Fruit fly (Drosophila melanogaster) whole organism, embryonic: ENCODE data around the gene CG5882.

ENCODE experiments used
- Ada2b ChIP-seq: fragments of 200-800 bp; sonication (Bioruptor generic); IDR thresholded peaks from 2 replicates; pipeline ENCODE4 v1.3.6; 2022; ENCODE audit warnings: missing biosample characterization, missing genetic modification characterization
- Atf6 ChIP-seq: fragments of 200-800 bp; sonication (Bioruptor generic); IDR thresholded peaks from 2 replicates; pipeline ENCODE4 v1.3.6; 2022; ENCODE audit warnings: missing biosample characterization, missing genetic modification characterization
- Blimp-1 ChIP-seq: fragments of 200-800 bp; sonication (Bioruptor generic); optimal IDR thresholded peaks from 3 replicates; lab custom pipeline; 2018; ENCODE audit warnings: missing biosample characterization, missing genetic modification characterization, mild to moderate bottlenecking, moderate library complexity, missing genetic modification reagents
- CG10267 ChIP-seq: fragments of 200-800 bp; sonication (Bioruptor generic); optimal IDR thresholded peaks from 2 replicates; lab custom pipeline; 2018; ENCODE audit warnings: missing biosample characterization, mild to moderate bottlenecking, missing genetic modification characterization, moderate library complexity
- CG10274 ChIP-seq: fragments of 200-800 bp; sonication (Bioruptor generic); optimal IDR thresholded peaks from 3 replicates; lab custom pipeline; 2017; ENCODE audit warnings: missing biosample characterization, mild to moderate bottlenecking, missing genetic modification characterization
- CG13287 ChIP-seq: fragments of 200-800 bp; sonication (Bioruptor generic); IDR thresholded peaks from 2 replicates; pipeline ENCODE4 v1.3.6; 2022; ENCODE audit warnings: missing biosample characterization, missing genetic modification characterization; ENCODE audit not compliant: partially characterized antibody
- CG13624 ChIP-seq: fragments of 200-800 bp; sonication (Bioruptor generic); optimal IDR thresholded peaks from 2 replicates; lab custom pipeline; 2016; ENCODE audit warnings: missing biosample characterization, missing genetic modification characterization
- CG13894 ChIP-seq: fragments of 200-800 bp; sonication (Bioruptor generic); optimal IDR thresholded peaks from 3 replicates; lab custom pipeline; 2018; ENCODE audit warnings: missing biosample characterization, mild to moderate bottlenecking, missing genetic modification characterization, moderate library complexity
- CG14441 ChIP-seq: fragments of 200-800 bp; sonication (Bioruptor generic); IDR thresholded peaks from 2 replicates; pipeline ENCODE4 v1.3.6; 2022; ENCODE audit warnings: missing biosample characterization, missing genetic modification characterization
- CG17912 ChIP-seq: fragments of 200-800 bp; sonication (Bioruptor generic); optimal IDR thresholded peaks from 2 replicates; lab custom pipeline; 2018; ENCODE audit warnings: missing biosample characterization, mild to moderate bottlenecking, missing genetic modification characterization
- CG1832 ChIP-seq: fragments of 200-800 bp; sonication (Bioruptor generic); optimal IDR thresholded peaks from 2 replicates; lab custom pipeline; 2017; ENCODE audit warnings: missing biosample characterization, mild to moderate bottlenecking, missing genetic modification characterization, inconsistent platforms
- CG18599 ChIP-seq: fragments of 200-800 bp; sonication (Bioruptor generic); optimal IDR thresholded peaks from 3 replicates; lab custom pipeline; 2017; ENCODE audit warnings: missing biosample characterization, missing genetic modification characterization, mild to moderate bottlenecking, moderate library complexity, missing genetic modification reagents
- CG2889 ChIP-seq: fragments of 200-800 bp; sonication (Bioruptor generic); IDR thresholded peaks from 3 replicates; pipeline ENCODE4 v1.3.6; 2022; ENCODE audit warnings: missing biosample characterization, missing genetic modification characterization
- CG30020 ChIP-seq: fragments of 200-800 bp; optimal IDR thresholded peaks from 2 replicates; lab custom pipeline; 2019; ENCODE audit warnings: missing biosample characterization, mild to moderate bottlenecking, missing genetic modification characterization, moderate library complexity
- CG31388 ChIP-seq: fragments of 200-800 bp; sonication (Bioruptor generic); optimal IDR thresholded peaks from 2 replicates; lab custom pipeline; 2016; ENCODE audit warnings: missing biosample characterization, missing genetic modification characterization
- CG3281 ChIP-seq: fragments of 200-800 bp; sonication (Bioruptor generic); optimal IDR thresholded peaks from 3 replicates; lab custom pipeline; 2017; ENCODE audit warnings: missing biosample characterization, mild to moderate bottlenecking, missing genetic modification characterization
- CG3407 ChIP-seq: fragments of 200-800 bp; sonication (Bioruptor generic); optimal IDR thresholded peaks from 2 replicates; lab custom pipeline; 2018; ENCODE audit warnings: missing biosample characterization, mild to moderate bottlenecking, missing genetic modification characterization
- CG4404 ChIP-seq: fragments of 200-800 bp; sonication (Bioruptor generic); IDR thresholded peaks from 2 replicates; pipeline ENCODE4 v1.3.6; 2022; ENCODE audit warnings: missing biosample characterization, missing genetic modification characterization
- CG4854 ChIP-seq: fragments of 200-800 bp; sonication (Bioruptor generic); optimal IDR thresholded peaks from 2 replicates; lab custom pipeline; 2016; ENCODE audit warnings: missing biosample characterization, missing genetic modification characterization, inconsistent platforms
- CG7372 ChIP-seq: fragments of 200-800 bp; sonication (Bioruptor generic); IDR thresholded peaks from 2 replicates; pipeline ENCODE4 v1.3.6; 2022; ENCODE audit warnings: missing biosample characterization, missing genetic modification characterization
- CG7987 ChIP-seq: fragments of 200-800 bp; sonication (Bioruptor generic); optimal IDR thresholded peaks from 2 replicates; lab custom pipeline; 2018; ENCODE audit warnings: missing biosample characterization, mild to moderate bottlenecking, missing genetic modification characterization, moderate library complexity
- CG8944 ChIP-seq: fragments of 200-800 bp; sonication (Bioruptor generic); optimal IDR thresholded peaks from 3 replicates; lab custom pipeline; 2016; ENCODE audit warnings: missing biosample characterization, missing genetic modification characterization
- CG9727 ChIP-seq: fragments of 200-800 bp; sonication (Bioruptor generic); optimal IDR thresholded peaks from 3 replicates; lab custom pipeline; 2017; ENCODE audit warnings: missing biosample characterization, mild to moderate bottlenecking, missing genetic modification characterization
- HLH4C ChIP-seq: fragments of 200-800 bp; sonication (Bioruptor generic); IDR thresholded peaks from 3 replicates; pipeline ENCODE4 v1.3.6; 2022; ENCODE audit warnings: missing biosample characterization, missing genetic modification characterization; ENCODE audit not compliant: partially characterized antibody
- Hey ChIP-seq: fragments of 200-800 bp; sonication (Bioruptor generic); optimal IDR thresholded peaks from 3 replicates; lab custom pipeline; 2018; ENCODE audit warnings: missing biosample characterization, mild to moderate bottlenecking, missing genetic modification characterization
- Hmr ChIP-seq: fragments of 200-800 bp; sonication (Bioruptor generic); optimal IDR thresholded peaks from 3 replicates; lab custom pipeline; 2017; ENCODE audit warnings: mild to moderate bottlenecking, missing biosample characterization, missing genetic modification reagents, missing genetic modification characterization
- Hr39 ChIP-seq: fragments of >200 bp; optimal IDR thresholded peaks from 2 replicates; lab custom pipeline; 2017
- Hsf ChIP-seq: fragments of 200-800 bp; sonication (Bioruptor generic); optimal IDR thresholded peaks from 3 replicates; lab custom pipeline; 2016; ENCODE audit warnings: missing biosample characterization, missing genetic modification characterization
- Mad ChIP-seq: fragments of 200-800 bp; sonication (Bioruptor generic); optimal IDR thresholded peaks from 2 replicates; lab custom pipeline; 2016; ENCODE audit warnings: missing biosample characterization, missing genetic modification characterization
- Rx ChIP-seq: fragments of 200-800 bp; sonication (Bioruptor generic); IDR thresholded peaks from 2 replicates; pipeline ENCODE4 v1.3.6; 2022; ENCODE audit warnings: missing biosample characterization, missing genetic modification characterization
- Spps ChIP-seq: fragments of 200-800 bp; sonication (Bioruptor generic); optimal IDR thresholded peaks from 2 replicates; lab custom pipeline; 2018; ENCODE audit warnings: missing biosample characterization, mild to moderate bottlenecking, missing genetic modification characterization
- Tbp ChIP-seq: fragments of >200 bp; optimal IDR thresholded peaks from 2 replicates; lab custom pipeline; 2018; ENCODE audit warnings: missing biosample characterization, missing genetic modification characterization
- Xbp1 ChIP-seq: fragments of 200-800 bp; sonication (Bioruptor generic); optimal IDR thresholded peaks from 3 replicates; lab custom pipeline; 2016; ENCODE audit warnings: missing biosample characterization, mild to moderate bottlenecking, missing genetic modification characterization
- ab ChIP-seq: fragments of 200-800 bp; sonication (Bioruptor generic); optimal IDR thresholded peaks from 2 replicates; lab custom pipeline; 2016; ENCODE audit warnings: missing biosample characterization, missing genetic modification characterization
- ash1 ChIP-seq: fragments of 200-800 bp; sonication (Bioruptor generic); optimal IDR thresholded peaks from 2 replicates; lab custom pipeline; 2018; ENCODE audit warnings: missing biosample characterization, mild to moderate bottlenecking, missing genetic modification characterization
- cas ChIP-seq: fragments of 200-800 bp; sonication (Bioruptor generic); IDR thresholded peaks from 2 replicates; pipeline ENCODE4 v1.3.6; 2022; ENCODE audit warnings: missing biosample characterization, missing genetic modification characterization
- caup ChIP-seq: fragments of 200-800 bp; sonication (Bioruptor generic); optimal IDR thresholded peaks from 3 replicates; lab custom pipeline; 2017; ENCODE audit warnings: missing biosample characterization, mild to moderate bottlenecking, missing genetic modification characterization, moderate library complexity; ENCODE audit not compliant: severe bottlenecking
- ci ChIP-seq: fragments of 200-800 bp; sonication (Bioruptor generic); IDR thresholded peaks from 3 replicates; pipeline ENCODE4 v1.3.6; 2022; ENCODE audit warnings: missing biosample characterization, missing genetic modification characterization
- croc ChIP-seq: fragments of 200-800 bp; sonication (Bioruptor generic); conservative IDR thresholded peaks from 3 replicates; pipeline ENCODE4 v1.3.6; 2022; ENCODE audit warnings: missing biosample characterization, missing genetic modification characterization
- crol ChIP-seq: fragments of 200-800 bp; sonication (Bioruptor generic); IDR thresholded peaks from 2 replicates; pipeline ENCODE4 v1.3.6; 2022; ENCODE audit warnings: missing biosample characterization, missing genetic modification characterization
- dm ChIP-seq: fragments of 200-800 bp; sonication (Bioruptor generic); optimal IDR thresholded peaks from 3 replicates; lab custom pipeline; 2016; ENCODE audit warnings: missing biosample characterization, missing genetic modification characterization
- dmrt99B ChIP-seq: fragments of 200-800 bp; sonication (Bioruptor generic); optimal IDR thresholded peaks from 2 replicates; lab custom pipeline; 2018; ENCODE audit warnings: missing biosample characterization, mild to moderate bottlenecking, missing genetic modification characterization, moderate library complexity
- dpn ChIP-seq, 2 experiments: fragments of 200-800 bp; sonication (Bioruptor generic); optimal IDR thresholded peaks; 3 replicates each; lab custom pipeline; 2016; ENCODE audit warnings: missing biosample characterization in 2 of 2, missing genetic modification characterization in 2 of 2
- eyg ChIP-seq: fragments of 200-800 bp; sonication (Bioruptor generic); optimal IDR thresholded peaks from 3 replicates; lab custom pipeline; 2016; ENCODE audit warnings: missing biosample characterization, missing genetic modification characterization
- hth ChIP-seq: fragments of >200 bp; optimal IDR thresholded peaks from 2 replicates; lab custom pipeline; 2017; ENCODE audit warnings: inconsistent platforms
- lab ChIP-seq: fragments of 200-800 bp; sonication (Bioruptor generic); optimal IDR thresholded peaks from 3 replicates; lab custom pipeline; 2017; ENCODE audit warnings: missing biosample characterization, missing genetic modification characterization, mild to moderate bottlenecking, moderate library complexity, missing genetic modification reagents
- pfk ChIP-seq: fragments of 200-800 bp; sonication (Bioruptor generic); optimal IDR thresholded peaks from 2 replicates; lab custom pipeline; 2018; ENCODE audit warnings: missing biosample characterization, mild to moderate bottlenecking, missing genetic modification characterization, moderate library complexity
- pum ChIP-seq: fragments of 200-800 bp; sonication (Bioruptor generic); optimal IDR thresholded peaks from 2 replicates; lab custom pipeline; 2016; ENCODE audit warnings: missing biosample characterization, missing genetic modification characterization
- so ChIP-seq: fragments of 200-800 bp; sonication (Bioruptor generic); IDR thresholded peaks from 3 replicates; pipeline ENCODE4 v1.3.6; 2022; ENCODE audit warnings: missing biosample characterization, missing genetic modification characterization
- ttk ChIP-seq: fragments of 200-800 bp; sonication (Bioruptor generic); IDR thresholded peaks from 2 replicates; pipeline ENCODE4 v2.1.2; 2022; ENCODE audit warnings: missing biosample characterization, missing genetic modification characterization

Gene CG5882

DNA sequence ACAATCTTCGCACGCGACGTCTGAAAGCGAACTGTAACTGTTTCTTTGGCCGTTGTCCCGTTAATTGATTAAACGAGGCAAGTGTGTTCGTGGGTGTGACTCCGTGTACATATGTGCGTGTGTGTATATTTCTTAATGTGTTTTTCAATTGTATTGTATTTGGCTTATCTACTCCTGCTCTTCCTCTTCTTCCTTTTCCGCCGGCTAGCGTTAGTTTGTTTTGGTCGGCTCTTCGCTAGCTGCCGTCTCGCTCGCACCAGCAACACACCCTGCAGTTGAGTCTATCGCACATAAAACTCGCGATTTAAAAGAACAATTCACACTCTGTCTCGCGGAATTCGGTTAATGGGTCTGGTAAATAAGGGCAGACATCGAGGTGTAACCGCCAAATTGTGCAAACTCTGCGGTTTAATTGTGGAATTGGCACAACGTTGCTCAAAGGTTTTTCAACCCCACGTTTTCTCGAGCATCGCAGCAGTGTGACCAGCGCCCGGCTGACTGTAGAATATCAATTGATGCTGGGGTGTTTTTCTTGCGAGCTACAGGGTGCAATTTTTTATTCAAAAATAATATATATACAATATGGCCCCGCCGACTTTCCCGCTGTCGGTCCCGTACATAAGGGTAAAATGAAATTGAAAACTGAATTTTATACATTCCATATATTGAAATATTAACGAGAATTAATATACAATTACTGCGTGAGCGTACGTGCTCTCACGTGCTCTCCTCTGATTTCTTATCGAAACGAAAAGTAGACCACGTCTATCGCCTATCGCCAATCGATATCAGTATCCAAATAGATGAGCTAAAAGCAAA lies 6.5 kb upstream of the CG5882 start, which contains the start of the genes gb and CG5815 (continued):
- TF ChIP-seq dmrt99B (no peak), Hsf (GFP tag; lab: Kevin White, UChicago) (peak; percentile 91), CG13287 (GFP tag; lab: Robert Waterston, UW) (peak; percentile 99), CG31388 (GFP tag; lab: Kevin White, UChicago) (peak; percentile 78), CG10267 (tag; lab: Kevin White, UChicago) (peak; percentile 82), hth (lab: Kevin White, UChicago) (no peak), CG3281 (GFP tag; lab: Kevin White, UChicago) (peak; percentile 91), Mad (GFP tag; lab: Kevin White, UChicago) (peak; percentile 92), CG13894 (tag; lab: Kevin White, UChicago) (no peak), lab (GFP tag; lab: Kevin White, UChicago) (peak; percentile 95), so (GFP tag; lab: Robert Waterston, UW) (peak; percentile 79; the same call in 2 of the 3 replicates), Rx (GFP tag; lab: Robert Waterston, UW) (peak; percentile 86), dpn (GFP tag; optimal IDR thresholded peaks at IDR 0.05; lab: Kevin White, UChicago) (peak; percentile 89 to 92), Spps (tag; lab: Kevin White, UChicago) (peak; percentile 45), CG13624 (GFP tag; lab: Kevin White, UChicago) (peak; percentile 80), Hr39 (lab: Kevin White, UChicago) (no peak), dm (GFP tag; lab: Kevin White, UChicago) (peak; percentile 85), CG30020 (tag; lab: Kevin White, UChicago) (peak; percentile 71), CG4404 (peak; percentile 85), caup (GFP tag; lab: Kevin White, UChicago) (peak; percentile 93), CG7372 (GFP tag; lab: Robert Waterston, UW) (peak; percentile 83), Ada2b (GFP tag; lab: Robert Waterston, UW) (peak; percentile 91), eyg (no peak), CG7987 (peak; percentile 88), CG17912 (GFP tag; lab: Kevin White, UChicago) (peak; percentile 66), ab (peak; percentile 51), croc (GFP tag; lab: Robert Waterston, UW) (peak; percentile 79), CG2889 (peak; percentile 85), CG18599 (GFP tag; lab: Kevin White, UChicago) (peak; percentile 94), CG8944 (peak; percentile 65), crol (GFP tag; lab: Robert Waterston, UW) (no peak), Hmr (GFP tag; lab: Kevin White, UChicago) (peak; percentile 95), pum (GFP tag; lab: Kevin White, UChicago) (peak; percentile 66), Atf6 (GFP tag; lab: Robert Waterston, UW) (peak; percentile 93), CG4854 (GFP tag; lab: Kevin White, UChicago) (peak; percentile 85), HLH4C (GFP tag; lab: Robert Waterston, UW) (peak; percentile 97), cas (peak; percentile 88), Hey (tag; lab: Kevin White, UChicago) (peak; percentile 38), CG14441 (GFP tag; lab: Robert Waterston, UW) (peak; percentile 93), ttk (GFP tag; lab: Robert Waterston, UW) (peak; percentile 89), ci (GFP tag; lab: Robert Waterston, UW) (peak; percentile 91), Xbp1 (GFP tag; lab: Kevin White, UChicago) (peak; percentile 94), CG9727 (GFP tag; lab: Kevin White, UChicago) (peak; percentile 92), Tbp (GFP tag; lab: Kevin White, UChicago) (no peak), ash1 (GFP tag; lab: Kevin White, UChicago) (no peak), Blimp-1 (GFP tag; lab: Kevin White, UChicago) (peak; percentile 83), CG1832 (GFP tag; lab: Kevin White, UChicago) (peak; percentile 77), CG3407 (GFP tag; lab: Kevin White, UChicago) (peak; percentile 63), pfk (GFP tag; lab: Kevin White, UChicago) (peak; percentile 17), CG10274 (peak; percentile 76)
